Worm (Caenorhabditis elegans) whole organism, L1 larva: ENCODE data around the gene F53C11.4.

Experiments
- ceh-90 ChIP-seq: sonication (generic microtip); optimal IDR thresholded peaks from 2 replicates; lab custom pipeline; 2016; ENCODE audit warnings: missing genetic modification characterization, missing compliant biosample characterization
- irx-1 ChIP-seq: sonication (generic microtip); optimal IDR thresholded peaks from 2 replicates; lab custom pipeline; 2016; ENCODE audit warnings: missing genetic modification characterization, missing compliant biosample characterization
- lir-3 ChIP-seq: sonication (generic microtip); optimal IDR thresholded peaks from 2 replicates; lab custom pipeline; 2016; ENCODE audit warnings: mild to moderate bottlenecking, missing genetic modification characterization, moderate library complexity, missing compliant biosample characterization; ENCODE audit not compliant: poor library complexity
- nhr-11 ChIP-seq: fragments of 150-350 bp; optimal IDR thresholded peaks from 2 replicates; lab custom pipeline; 2014; ENCODE audit warnings: missing biosample characterization, missing genetic modification characterization
- unc-62 ChIP-seq: fragments of 150-350 bp; optimal IDR thresholded peaks from 2 replicates; lab custom pipeline; 2014; ENCODE audit warnings: missing biosample characterization, missing genetic modification reagents, missing genetic modification characterization
- zip-4 ChIP-seq: fragments of 200-800 bp; sonication (Bioruptor generic); optimal IDR thresholded peaks from 2 replicates; lab custom pipeline; 2018; ENCODE audit warnings: mild to moderate bottlenecking, missing genetic modification characterization, moderate library complexity, missing compliant biosample characterization

DNA sequence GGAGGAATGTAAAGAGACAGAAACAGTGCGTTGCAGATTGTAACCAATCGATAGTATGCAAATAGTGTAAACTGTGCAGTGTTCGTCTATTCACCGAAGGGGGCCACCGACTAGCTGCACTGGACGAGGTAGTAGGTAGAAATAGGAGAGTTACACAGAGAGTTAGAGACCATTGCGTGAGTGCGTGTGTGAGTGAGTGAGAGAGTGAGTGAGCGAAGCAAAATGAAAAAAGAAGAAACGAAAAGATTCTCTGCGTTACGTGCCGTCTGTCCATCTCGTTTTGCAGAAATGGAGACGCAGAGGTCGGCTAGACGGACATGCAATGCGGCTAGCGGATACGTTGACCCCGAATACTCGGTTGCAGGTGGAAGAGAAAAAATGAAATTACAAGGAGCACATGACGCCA, 21.3 kb upstream of the F53C11.4 start:
- TF ChIP-seq unc-62 (GFP tag; lab: Kevin White, UChicago) (no peak), irx-1 (tag; lab: Kevin White, UChicago) (no peak), lir-3 (tag; lab: Kevin White, UChicago) (no peak), nhr-11 (tag; lab: Kevin White, UChicago) (no peak), ceh-90 (tag; lab: Kevin White, UChicago) (no peak), zip-4 (GFP tag; lab: Kevin White, UChicago) (no peak)
